Fruit fly (Drosophila melanogaster): ENCODE data around the gene MED10.

dm6 chr3L:16201028-16201427 is 30.9 kb upstream of the MED10 start, which contains the start of gene dls:
- TF ChIP-seq Dll (optimal IDR thresholded peaks at IDR 0.05) (no peak), pan (optimal IDR thresholded peaks at IDR 0.05) (no peak)
